Fruit fly (Drosophila melanogaster) whole organism, embryonic: Measurements from ENCODE around the gene CG3632.

Experiments used
- Awh ChIP-seq: fragments of 200-800 bp; sonication (Bioruptor generic); IDR thresholded peaks from 2 replicates; pipeline ENCODE4, ENCODE4 v1.3.6; 2022; ENCODE audit warnings: missing biosample characterization, missing genetic modification characterization
- Bteb2 ChIP-seq: fragments of 200-800 bp; sonication (Bioruptor generic); optimal IDR thresholded peaks from 2 replicates; lab custom pipeline; 2016; ENCODE audit warnings: missing biosample characterization, missing genetic modification characterization
- CG10147 ChIP-seq: fragments of 200-800 bp; sonication (Bioruptor generic); optimal IDR thresholded peaks from 2 replicates; lab custom pipeline; 2019; ENCODE audit warnings: missing biosample characterization, mild to moderate bottlenecking, missing genetic modification characterization, moderate library complexity
- CG10274 ChIP-seq: fragments of 200-800 bp; sonication (Bioruptor generic); optimal IDR thresholded peaks from 3 replicates; lab custom pipeline; 2017; ENCODE audit warnings: missing biosample characterization, mild to moderate bottlenecking, missing genetic modification characterization
- CG12769 ChIP-seq: fragments of 200-800 bp; sonication (Bioruptor generic); optimal IDR thresholded peaks from 2 replicates; lab custom pipeline; 2019; ENCODE audit warnings: missing biosample characterization, mild to moderate bottlenecking, missing genetic modification characterization, moderate library complexity
- CG13424 ChIP-seq: fragments of 200-800 bp; sonication (Bioruptor generic); optimal IDR thresholded peaks from 2 replicates; lab custom pipeline; 2019; ENCODE audit warnings: missing biosample characterization, mild to moderate bottlenecking, missing genetic modification characterization, moderate library complexity
- CG13624 ChIP-seq: fragments of 200-800 bp; sonication (Bioruptor generic); optimal IDR thresholded peaks from 2 replicates; lab custom pipeline; 2016; ENCODE audit warnings: missing biosample characterization, missing genetic modification characterization
- CG13775 ChIP-seq: fragments of 200-800 bp; sonication (Bioruptor generic); optimal IDR thresholded peaks from 3 replicates; lab custom pipeline; 2017; ENCODE audit warnings: missing biosample characterization, mild to moderate bottlenecking, missing genetic modification characterization
- CG13894 ChIP-seq: fragments of 200-800 bp; sonication (Bioruptor generic); optimal IDR thresholded peaks from 3 replicates; lab custom pipeline; 2018; ENCODE audit warnings: missing biosample characterization, mild to moderate bottlenecking, missing genetic modification characterization, moderate library complexity
- CG14014 ChIP-seq: fragments of 200-800 bp; sonication (Bioruptor generic); IDR thresholded peaks from 2 replicates; pipeline ENCODE4 v1.3.6; 2022; ENCODE audit warnings: missing biosample characterization, missing genetic modification characterization
- CG15601 ChIP-seq: fragments of 200-800 bp; sonication (Bioruptor generic); optimal IDR thresholded peaks from 3 replicates; lab custom pipeline; 2019; ENCODE audit warnings: missing biosample characterization, mild to moderate bottlenecking, missing genetic modification characterization, moderate library complexity
- CG1602 ChIP-seq: fragments of 200-800 bp; sonication (Bioruptor generic); optimal IDR thresholded peaks from 3 replicates; lab custom pipeline; 2016; ENCODE audit warnings: missing biosample characterization, missing genetic modification characterization
- CG1603 ChIP-seq: fragments of 200-800 bp; sonication (Bioruptor generic); optimal IDR thresholded peaks from 2 replicates; lab custom pipeline; 2019; ENCODE audit warnings: missing biosample characterization, mild to moderate bottlenecking, missing genetic modification characterization, moderate library complexity
- CG17186 ChIP-seq: fragments of 200-800 bp; sonication (Bioruptor generic); optimal IDR thresholded peaks from 3 replicates; lab custom pipeline; 2017; ENCODE audit warnings: missing biosample characterization, missing genetic modification reagents, missing genetic modification characterization
- CG17802 ChIP-seq: fragments of 200-800 bp; sonication (Bioruptor generic); optimal IDR thresholded peaks from 2 replicates; lab custom pipeline; 2018; ENCODE audit warnings: missing biosample characterization, mild to moderate bottlenecking, missing genetic modification characterization, moderate library complexity
- CG18476 ChIP-seq: fragments of 200-800 bp; sonication (Bioruptor generic); optimal IDR thresholded peaks from 2 replicates; lab custom pipeline; 2016; ENCODE audit warnings: missing biosample characterization, mild to moderate bottlenecking, missing genetic modification characterization
- CG18764 ChIP-seq: fragments of 200-800 bp; sonication (Bioruptor generic); optimal IDR thresholded peaks from 3 replicates; lab custom pipeline; 2016; ENCODE audit warnings: missing biosample characterization, missing genetic modification characterization
- CG2202 ChIP-seq: fragments of 200-800 bp; sonication (Bioruptor generic); optimal IDR thresholded peaks from 2 replicates; lab custom pipeline; 2018; ENCODE audit warnings: missing biosample characterization, mild to moderate bottlenecking, missing genetic modification characterization
- CG33213 ChIP-seq: fragments of 200-800 bp; sonication (Bioruptor generic); optimal IDR thresholded peaks from 3 replicates; lab custom pipeline; 2016; ENCODE audit warnings: missing biosample characterization, missing genetic modification characterization
- CG34422 ChIP-seq: fragments of 200-800 bp; sonication (Bioruptor generic); IDR thresholded peaks from 3 replicates; pipeline ENCODE4 v1.3.6; 2022; ENCODE audit warnings: missing biosample characterization, missing genetic modification characterization
- CG5180 ChIP-seq: fragments of 200-800 bp; sonication (Bioruptor generic); optimal IDR thresholded peaks from 3 replicates; lab custom pipeline; 2017; ENCODE audit warnings: missing biosample characterization, missing genetic modification characterization, mild to moderate bottlenecking, moderate library complexity, missing genetic modification reagents
- CG6175 ChIP-seq: fragments of 200-800 bp; sonication (Bioruptor generic); IDR thresholded peaks from 3 replicates; pipeline ENCODE4 v1.3.6; 2022; ENCODE audit warnings: missing biosample characterization, missing genetic modification characterization
- CG6765 ChIP-seq: fragments of 200-800 bp; sonication (Bioruptor generic); optimal IDR thresholded peaks from 3 replicates; lab custom pipeline; 2017; ENCODE audit warnings: missing biosample characterization, mild to moderate bottlenecking, missing genetic modification characterization
- CG7372 ChIP-seq: fragments of 200-800 bp; sonication (Bioruptor generic); IDR thresholded peaks from 2 replicates; pipeline ENCODE4 v1.3.6; 2022; ENCODE audit warnings: missing biosample characterization, missing genetic modification characterization
- CG7745 ChIP-seq: fragments of 200-800 bp; sonication (Bioruptor generic); optimal IDR thresholded peaks from 2 replicates; lab custom pipeline; 2018; ENCODE audit warnings: missing biosample characterization, mild to moderate bottlenecking, missing genetic modification characterization, moderate library complexity
- CTCF ChIP-seq: fragments of 200-800 bp; sonication (Bioruptor generic); optimal IDR thresholded peaks from 2 replicates; lab custom pipeline; 2017; ENCODE audit warnings: missing biosample characterization, mild to moderate bottlenecking, missing genetic modification characterization, moderate library complexity
- CoRest ChIP-seq: fragments of 200-800 bp; sonication (Bioruptor generic); optimal IDR thresholded peaks from 3 replicates; lab custom pipeline; 2018; ENCODE audit warnings: missing biosample characterization, mild to moderate bottlenecking, missing genetic modification characterization, moderate library complexity
- GATAe ChIP-seq: fragments of 200-800 bp; sonication (Bioruptor generic); conservative IDR thresholded peaks from 2 replicates; pipeline ENCODE4 v1.3.6; 2022; ENCODE audit warnings: missing biosample characterization, missing genetic modification characterization
- H2.0 ChIP-seq: fragments of 200-800 bp; sonication (Bioruptor generic); IDR thresholded peaks from 2 replicates; pipeline ENCODE4 v1.3.6; 2022; ENCODE audit warnings: missing biosample characterization, missing genetic modification characterization
- Kr ChIP-seq: fragments of 200-800 bp; sonication (Bioruptor generic); optimal IDR thresholded peaks from 2 replicates; lab custom pipeline; 2017; ENCODE audit warnings: missing biosample characterization, mild to moderate bottlenecking, missing genetic modification characterization
- Spps ChIP-seq: fragments of 200-800 bp; sonication (Bioruptor generic); optimal IDR thresholded peaks from 2 replicates; lab custom pipeline; 2018; ENCODE audit warnings: missing biosample characterization, mild to moderate bottlenecking, missing genetic modification characterization
- Stat92E ChIP-seq, 3 experiments: fragments of >200 bp in 2 of 3; fragments of 200-800 bp in 1 of 3; sonication (Bioruptor generic) in 1 of 3; optimal IDR thresholded peaks; 2 replicates each; lab custom pipeline; 2017 to 2019; ENCODE audit warnings: missing biosample characterization in 3 of 3, missing genetic modification characterization in 3 of 3, mild to moderate bottlenecking in 1 of 3, moderate library complexity in 1 of 3
- Tbp ChIP-seq: fragments of >200 bp; optimal IDR thresholded peaks from 2 replicates; lab custom pipeline; 2018; ENCODE audit warnings: missing biosample characterization, missing genetic modification characterization
- Vsx1 ChIP-seq: fragments of 200-800 bp; sonication (Bioruptor generic); optimal IDR thresholded peaks from 2 replicates; lab custom pipeline; 2017; ENCODE audit warnings: missing biosample characterization, mild to moderate bottlenecking, missing genetic modification characterization, missing genetic modification reagents
- bcd ChIP-seq: fragments of 200-800 bp; sonication (Bioruptor generic); optimal IDR thresholded peaks from 2 replicates; lab custom pipeline; 2017; ENCODE audit warnings: missing biosample characterization, mild to moderate bottlenecking, missing genetic modification characterization
- grn ChIP-seq: fragments of 200-800 bp; sonication (Bioruptor generic); optimal IDR thresholded peaks from 3 replicates; lab custom pipeline; 2017; ENCODE audit warnings: missing biosample characterization, missing genetic modification characterization
- gsb ChIP-seq: fragments of 200-800 bp; sonication (Bioruptor generic); IDR thresholded peaks from 2 replicates; pipeline ENCODE4 v1.3.6; 2022; ENCODE audit warnings: missing biosample characterization, missing genetic modification characterization
- ham ChIP-seq: fragments of 200-800 bp; sonication (Bioruptor generic); IDR thresholded peaks from 2 replicates; pipeline ENCODE4 v1.3.6; 2022; ENCODE audit warnings: missing biosample characterization, missing genetic modification characterization
- hbn ChIP-seq: fragments of 200-800 bp; sonication (Bioruptor generic); IDR thresholded peaks from 2 replicates; pipeline ENCODE4 v1.3.6; 2022; ENCODE audit warnings: missing biosample characterization, missing genetic modification characterization; ENCODE audit not compliant: partially characterized antibody
- lab ChIP-seq: fragments of 200-800 bp; sonication (Bioruptor generic); optimal IDR thresholded peaks from 3 replicates; lab custom pipeline; 2017; ENCODE audit warnings: missing biosample characterization, missing genetic modification characterization, mild to moderate bottlenecking, moderate library complexity, missing genetic modification reagents
- nau ChIP-seq: fragments of 200-800 bp; sonication (Bioruptor generic); optimal IDR thresholded peaks from 3 replicates; lab custom pipeline; 2017; ENCODE audit warnings: missing biosample characterization, mild to moderate bottlenecking, missing genetic modification characterization, missing genetic modification reagents
- otp ChIP-seq: fragments of 200-800 bp; sonication (Bioruptor generic); IDR thresholded peaks from 3 replicates; pipeline ENCODE4, ENCODE4 v1.3.6; 2022; ENCODE audit warnings: missing biosample characterization, missing genetic modification characterization
- pita ChIP-seq: fragments of 200-800 bp; sonication (Bioruptor generic); optimal IDR thresholded peaks from 2 replicates; lab custom pipeline; 2017; ENCODE audit warnings: missing biosample characterization, mild to moderate bottlenecking, missing genetic modification characterization
- prd ChIP-seq, 3 experiments: fragments of >200 bp in 2 of 3; fragments of 200-800 bp in 1 of 3; sonication (Bioruptor generic) in 1 of 3; optimal IDR thresholded peaks in 2 of 3; IDR thresholded peaks in 1 of 3; 2 replicates in 2 of 3; 3 replicates in 1 of 3; pipeline versions ENCODE4 v1.3.6 to Lab custom; 2017 to 2022; ENCODE audit warnings: missing biosample characterization in 1 of 3, missing genetic modification characterization in 1 of 3
- pzg ChIP-seq: fragments of 200-800 bp; sonication (Bioruptor generic); optimal IDR thresholded peaks from 3 replicates; lab custom pipeline; 2018; ENCODE audit warnings: missing biosample characterization, mild to moderate bottlenecking, missing genetic modification characterization, moderate library complexity
- sc ChIP-seq, 3 experiments: fragments of >200 bp in 2 of 3; fragments of 200-800 bp in 1 of 3; sonication (Bioruptor generic) in 1 of 3; optimal IDR thresholded peaks; 2 replicates in 2 of 3; 3 replicates in 1 of 3; lab custom pipeline; 2017; ENCODE audit warnings: mild to moderate bottlenecking in 1 of 3, missing biosample characterization in 1 of 3, missing genetic modification characterization in 1 of 3, missing genetic modification reagents in 1 of 3
- slp2 ChIP-seq: fragments of 200-800 bp; sonication (Bioruptor generic); optimal IDR thresholded peaks from 2 replicates; lab custom pipeline; 2016; ENCODE audit warnings: missing biosample characterization, missing genetic modification characterization
- ssp ChIP-seq: fragments of 200-800 bp; sonication (Bioruptor generic); IDR thresholded peaks from 2 replicates; pipeline ENCODE4 v1.3.6; 2022; ENCODE audit warnings: missing biosample characterization, missing genetic modification characterization
- stc ChIP-seq: fragments of 200-800 bp; sonication (Bioruptor generic); IDR thresholded peaks from 2 replicates; pipeline ENCODE4 v1.3.6; 2022; ENCODE audit warnings: missing biosample characterization, missing genetic modification characterization
- tna ChIP-seq: fragments of 200-800 bp; sonication (Bioruptor generic); IDR thresholded peaks from 2 replicates; pipeline ENCODE4 v1.3.6; 2022; ENCODE audit warnings: missing biosample characterization, missing genetic modification characterization; ENCODE audit not compliant: partially characterized antibody

Gene CG3632

DNA sequence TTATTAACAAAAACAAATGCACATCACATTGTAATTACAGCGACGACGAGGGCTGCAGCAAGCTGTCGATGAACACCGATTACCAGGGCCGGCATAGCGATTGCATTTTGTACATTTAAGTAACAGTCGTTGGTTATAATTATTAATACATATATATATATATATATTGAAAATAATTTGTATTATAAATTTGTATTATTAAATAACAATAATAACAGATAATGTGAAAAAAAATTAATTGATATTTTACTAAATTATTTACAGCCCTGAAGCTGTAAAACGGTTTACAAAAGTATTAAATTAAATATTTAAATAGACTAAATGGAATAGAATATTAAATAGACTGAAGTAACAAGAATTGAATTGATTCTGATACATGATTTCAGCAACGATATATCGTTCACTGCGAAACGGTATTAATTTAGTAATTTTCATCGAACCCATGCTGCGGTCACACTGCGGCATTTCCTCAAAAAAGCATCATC lies 20.6 kb upstream of the CG3632 start, which contains the start of the genes kat80 and Prosalpha4 (continued):
- no peak for TF ChIP-seq pita (GFP tag; lab: Kevin White, UChicago)
- no peak for TF ChIP-seq CG18476
- peak; percentile 30 for TF ChIP-seq bcd (GFP tag; lab: Kevin White, UChicago)
- TF ChIP-seq CG5180 = no peak
- no peak for TF ChIP-seq Spps (tag; lab: Kevin White, UChicago)
- TF ChIP-seq CG33213 = no peak
- TF ChIP-seq ham (GFP tag; lab: Robert Waterston, UW) = no peak
- TF ChIP-seq Tbp = no peak
- TF ChIP-seq CG7372 (GFP tag; lab: Robert Waterston, UW) = no peak
- TF ChIP-seq GATAe (GFP tag; lab: Robert Waterston, UW) = no peak
- TF ChIP-seq pzg (GFP tag; lab: Kevin White, UChicago) = peak; percentile 43
- no peak for TF ChIP-seq Kr
- TF ChIP-seq CG13775 (GFP tag; lab: Kevin White, UChicago) = peak; percentile 58
- TF ChIP-seq slp2 (GFP tag; lab: Kevin White, UChicago) = no peak
- TF ChIP-seq grn (GFP tag; lab: Kevin White, UChicago) = no peak
- no peak for TF ChIP-seq CG12769 (tag; lab: Kevin White, UChicago)
- no peak for TF ChIP-seq CG17802
- TF ChIP-seq otp = no peak
- TF ChIP-seq nau (GFP tag; lab: Kevin White, UChicago) = no peak
- TF ChIP-seq prd (optimal IDR thresholded peaks at IDR 0.05; lab: Kevin White, UChicago) = no peak
- peak; percentile 13; the same call in 1 of the 3 replicates for TF ChIP-seq prd (GFP tag; IDR thresholded peaks at IDR 0.05; lab: Robert Waterston, UW)
- no peak for TF ChIP-seq CG10274 (GFP tag; lab: Kevin White, UChicago)
- no peak for TF ChIP-seq CG6175
- TF ChIP-seq H2.0 = no peak
- no peak for TF ChIP-seq CG7745
- no peak for TF ChIP-seq ssp
- TF ChIP-seq CG13424 = peak; percentile 53
- no peak for TF ChIP-seq CTCF (GFP tag; lab: Kevin White, UChicago)
- no peak for TF ChIP-seq CG6765 (GFP tag; lab: Kevin White, UChicago)
- no peak for TF ChIP-seq Stat92E (GFP tag; optimal IDR thresholded peaks at IDR 0.05; lab: Kevin White, UChicago)
- no peak for TF ChIP-seq Bteb2 (GFP tag; lab: Kevin White, UChicago)
- TF ChIP-seq CG1602 = no peak
- 0 out of 3 replicates have a peak, but pooled peaks have one; percentile 52 for TF ChIP-seq CG34422 (GFP tag; lab: Robert Waterston, UW)
- peak; percentile 48 for TF ChIP-seq hbn (GFP tag; lab: Robert Waterston, UW)
- TF ChIP-seq CG15601 = peak; percentile 30
- no peak for TF ChIP-seq Awh (GFP tag; lab: Robert Waterston, UW)
- TF ChIP-seq CG13894 (tag; lab: Kevin White, UChicago) = peak; percentile 62
- TF ChIP-seq CoRest (tag; lab: Kevin White, UChicago) = peak; percentile 55
- TF ChIP-seq sc (optimal IDR thresholded peaks at IDR 0.05; lab: Kevin White, UChicago) = no peak
- TF ChIP-seq sc (GFP tag; optimal IDR thresholded peaks at IDR 0.05; lab: Kevin White, UChicago) = no peak
- TF ChIP-seq lab (GFP tag; lab: Kevin White, UChicago) = peak; percentile 51
- TF ChIP-seq CG18764 = no peak
- no peak for TF ChIP-seq stc (GFP tag; lab: Robert Waterston, UW)
- no peak for TF ChIP-seq tna (GFP tag; lab: Robert Waterston, UW)
- TF ChIP-seq gsb (GFP tag; lab: Robert Waterston, UW) = no peak
- peak; percentile 35 for TF ChIP-seq CG10147 (GFP tag; lab: Kevin White, UChicago)
- no peak for TF ChIP-seq CG17186 (GFP tag; lab: Kevin White, UChicago)
- TF ChIP-seq Vsx1 = no peak
- no peak for TF ChIP-seq CG2202
- TF ChIP-seq CG14014 (GFP tag; lab: Robert Waterston, UW) = no peak
- no peak for TF ChIP-seq CG13624 (GFP tag; lab: Kevin White, UChicago)
- TF ChIP-seq CG1603 (tag; lab: Kevin White, UChicago) = peak; percentile 5
